Worm (Caenorhabditis elegans): ENCODE results near the gene smrc-1.

- TF ChIP-seq lin-39 (tag; optimal IDR thresholded peaks at IDR 0.05) (no peak), unc-55 (GFP tag; optimal IDR thresholded peaks at IDR 0.05) (no peak), ztf-4 (tag; optimal IDR thresholded peaks at IDR 0.05) (no peak), peb-1 (tag; optimal IDR thresholded peaks at IDR 0.05) (no peak), nhr-237 (tag; optimal IDR thresholded peaks at IDR 0.05) (no peak), nhr-25 (tag; optimal IDR thresholded peaks at IDR 0.05) (no peak), mdl-1 (tag; optimal IDR thresholded peaks at IDR 0.05) (no peak), ceh-82 (tag; optimal IDR thresholded peaks at IDR 0.05) (no peak), unc-39 (tag; optimal IDR thresholded peaks at IDR 0.05) (no peak), sma-9 (GFP tag; optimal IDR thresholded peaks at IDR 0.05) (no peak), sma-9 (tag; optimal IDR thresholded peaks at IDR 0.05) (no peak), mab-5 (tag; optimal IDR thresholded peaks at IDR 0.05) (no peak), nhr-6 (tag; optimal IDR thresholded peaks at IDR 0.05) (no peak)
Measured at ce11 chrIII:6389533-6389932, 1.2 kb upstream of the smrc-1 start, which contains the start of gene C16A3.2.
